Fruit fly (Drosophila melanogaster) whole organism, embryonic: ENCODE measurements around the gene Tfb5.

Experiments
- BEAF-32 ChIP-seq: fragments of 200-800 bp; sonication (Bioruptor generic); optimal IDR thresholded peaks from 3 replicates; lab custom pipeline; 2017; ENCODE audit warnings: missing biosample characterization, missing genetic modification characterization, mild to moderate bottlenecking, moderate library complexity, missing genetic modification reagents
- Blimp-1 ChIP-seq: fragments of 200-800 bp; sonication (Bioruptor generic); optimal IDR thresholded peaks from 3 replicates; lab custom pipeline; 2018; ENCODE audit warnings: missing biosample characterization, missing genetic modification characterization, mild to moderate bottlenecking, moderate library complexity, missing genetic modification reagents
- Bteb2 ChIP-seq: fragments of 200-800 bp; sonication (Bioruptor generic); optimal IDR thresholded peaks from 2 replicates; lab custom pipeline; 2016; ENCODE audit warnings: missing biosample characterization, missing genetic modification characterization
- CG10147 ChIP-seq: fragments of 200-800 bp; sonication (Bioruptor generic); optimal IDR thresholded peaks from 2 replicates; lab custom pipeline; 2019; ENCODE audit warnings: missing biosample characterization, mild to moderate bottlenecking, missing genetic modification characterization, moderate library complexity
- CG10274 ChIP-seq: fragments of 200-800 bp; sonication (Bioruptor generic); optimal IDR thresholded peaks from 3 replicates; lab custom pipeline; 2017; ENCODE audit warnings: missing biosample characterization, mild to moderate bottlenecking, missing genetic modification characterization
- CG10321 ChIP-seq: fragments of 200-800 bp; sonication (Bioruptor generic); IDR thresholded peaks from 2 replicates; pipeline ENCODE4 v1.3.6; 2022; ENCODE audit warnings: missing biosample characterization, missing genetic modification characterization
- CG1233 ChIP-seq: fragments of 200-800 bp; sonication (Bioruptor generic); optimal IDR thresholded peaks from 4 replicates; lab custom pipeline; 2018; ENCODE audit warnings: missing biosample characterization, mild to moderate bottlenecking, missing genetic modification characterization
- CG12391 ChIP-seq: fragments of 200-800 bp; sonication (Bioruptor generic); optimal IDR thresholded peaks from 3 replicates; lab custom pipeline; 2018; ENCODE audit warnings: missing biosample characterization, mild to moderate bottlenecking, missing genetic modification characterization, moderate library complexity
- CG12659 ChIP-seq: fragments of 200-800 bp; sonication (Bioruptor generic); optimal IDR thresholded peaks from 3 replicates; lab custom pipeline; 2017; ENCODE audit warnings: mild to moderate bottlenecking, missing biosample characterization, missing genetic modification reagents, missing genetic modification characterization
- CG13123 ChIP-seq: fragments of 200-800 bp; sonication (Bioruptor generic); optimal IDR thresholded peaks from 2 replicates; lab custom pipeline; 2016; ENCODE audit warnings: missing biosample characterization, missing genetic modification characterization
- CG13424 ChIP-seq: fragments of 200-800 bp; sonication (Bioruptor generic); optimal IDR thresholded peaks from 2 replicates; lab custom pipeline; 2019; ENCODE audit warnings: missing biosample characterization, mild to moderate bottlenecking, missing genetic modification characterization, moderate library complexity
- CG14667 ChIP-seq: fragments of 200-800 bp; sonication (Bioruptor generic); IDR thresholded peaks from 2 replicates; pipeline ENCODE4 v1.3.6; 2022; ENCODE audit warnings: missing biosample characterization, missing genetic modification characterization
- CG15073 ChIP-seq: fragments of 200-800 bp; sonication (Bioruptor generic); optimal IDR thresholded peaks from 2 replicates; lab custom pipeline; 2016; ENCODE audit warnings: missing biosample characterization, missing genetic modification characterization
- CG15479 ChIP-seq: fragments of 200-800 bp; sonication (Bioruptor generic); optimal IDR thresholded peaks from 3 replicates; lab custom pipeline; 2019; ENCODE audit warnings: missing biosample characterization, mild to moderate bottlenecking, missing genetic modification characterization, moderate library complexity
- CG17385 ChIP-seq: fragments of 200-800 bp; sonication (Bioruptor generic); optimal IDR thresholded peaks from 3 replicates; lab custom pipeline; 2018; ENCODE audit warnings: missing biosample characterization, mild to moderate bottlenecking, missing genetic modification characterization
- CG17568 ChIP-seq: fragments of 200-800 bp; sonication (Bioruptor generic); optimal IDR thresholded peaks from 2 replicates; lab custom pipeline; 2018; ENCODE audit warnings: missing biosample characterization, mild to moderate bottlenecking, missing genetic modification characterization, moderate library complexity
- CG1792 ChIP-seq: fragments of 200-800 bp; sonication (Bioruptor generic); optimal IDR thresholded peaks from 2 replicates; lab custom pipeline; 2016; ENCODE audit warnings: missing biosample characterization, missing genetic modification characterization
- CG34224 ChIP-seq: fragments of 200-800 bp; sonication (Bioruptor generic); IDR thresholded peaks from 3 replicates; pipeline ENCODE4 v1.3.6; 2022; ENCODE audit warnings: missing biosample characterization, missing genetic modification characterization; ENCODE audit not compliant: partially characterized antibody
- CG43689 ChIP-seq: fragments of 200-800 bp; sonication (Bioruptor generic); IDR thresholded peaks from 2 replicates; pipeline ENCODE4 v1.3.6; 2022; ENCODE audit warnings: missing biosample characterization, missing genetic modification characterization
- CG5953 ChIP-seq: fragments of 200-800 bp; sonication (Bioruptor generic); IDR thresholded peaks from 2 replicates; pipeline ENCODE4 v1.3.6; 2022; ENCODE audit warnings: missing biosample characterization, missing genetic modification characterization
- CG6175 ChIP-seq: fragments of 200-800 bp; sonication (Bioruptor generic); IDR thresholded peaks from 3 replicates; pipeline ENCODE4 v1.3.6; 2022; ENCODE audit warnings: missing biosample characterization, missing genetic modification characterization
- CG7271 ChIP-seq: fragments of 200-800 bp; sonication (Bioruptor generic); optimal IDR thresholded peaks from 2 replicates; lab custom pipeline; 2018; ENCODE audit warnings: missing biosample characterization, mild to moderate bottlenecking, missing genetic modification characterization, moderate library complexity
- CG7372 ChIP-seq: fragments of 200-800 bp; sonication (Bioruptor generic); IDR thresholded peaks from 2 replicates; pipeline ENCODE4 v1.3.6; 2022; ENCODE audit warnings: missing biosample characterization, missing genetic modification characterization
- CG7786 ChIP-seq: fragments of 200-800 bp; sonication (Bioruptor generic); optimal IDR thresholded peaks from 2 replicates; lab custom pipeline; 2016; ENCODE audit warnings: missing biosample characterization, missing genetic modification characterization
- Elba2 ChIP-seq: fragments of 200-800 bp; sonication (Bioruptor generic); optimal IDR thresholded peaks from 3 replicates; lab custom pipeline; 2016; ENCODE audit warnings: missing biosample characterization, missing genetic modification characterization
- Hey ChIP-seq: fragments of 200-800 bp; sonication (Bioruptor generic); optimal IDR thresholded peaks from 3 replicates; lab custom pipeline; 2018; ENCODE audit warnings: missing biosample characterization, mild to moderate bottlenecking, missing genetic modification characterization
- Lpt ChIP-seq: fragments of >200 bp; optimal IDR thresholded peaks from 2 replicates; lab custom pipeline; 2018; ENCODE audit warnings: missing biosample characterization, missing genetic modification characterization
- Oaz ChIP-seq: fragments of 200-800 bp; sonication (Bioruptor generic); IDR thresholded peaks from 2 replicates; pipeline ENCODE4 v1.3.6; 2022; ENCODE audit warnings: missing biosample characterization, missing genetic modification characterization
- bowl ChIP-seq: fragments of 200-800 bp; sonication (Bioruptor generic); IDR thresholded peaks from 2 replicates; pipeline ENCODE4 v1.3.6; 2022; ENCODE audit warnings: missing biosample characterization, missing genetic modification characterization
- cad ChIP-seq: fragments of >200 bp; optimal IDR thresholded peaks from 2 replicates; lab custom pipeline; 2017; ENCODE audit warnings: missing biosample characterization, missing genetic modification characterization
- chinmo ChIP-seq: fragments of 200-800 bp; sonication (Bioruptor generic); IDR thresholded peaks from 4 replicates; pipeline ENCODE4 v1.3.6; 2022; ENCODE audit warnings: missing biosample characterization, missing genetic modification characterization; ENCODE audit not compliant: partially characterized antibody
- dysf ChIP-seq: fragments of 200-800 bp; sonication (Bioruptor generic); IDR thresholded peaks from 3 replicates; pipeline ENCODE4 v1.3.6; 2022; ENCODE audit warnings: missing biosample characterization, missing genetic modification characterization
- en ChIP-seq: fragments of 200-800 bp; sonication (Bioruptor generic); optimal IDR thresholded peaks from 2 replicates; lab custom pipeline; 2016; ENCODE audit warnings: missing biosample characterization, missing genetic modification characterization
- ewg ChIP-seq: fragments of 200-800 bp; sonication (Bioruptor generic); optimal IDR thresholded peaks from 3 replicates; lab custom pipeline; 2017; ENCODE audit warnings: mild to moderate bottlenecking, missing biosample characterization, missing genetic modification reagents, missing genetic modification characterization
- exex ChIP-seq: fragments of 200-800 bp; sonication (Bioruptor generic); optimal IDR thresholded peaks from 4 replicates; lab custom pipeline; 2018; ENCODE audit warnings: missing biosample characterization, mild to moderate bottlenecking, missing genetic modification characterization, moderate library complexity
- fd102C ChIP-seq: fragments of 200-800 bp; sonication (Bioruptor generic); optimal IDR thresholded peaks from 2 replicates; lab custom pipeline; 2018; ENCODE audit warnings: missing biosample characterization, mild to moderate bottlenecking, missing genetic modification characterization, moderate library complexity
- gsb-n ChIP-seq: fragments of 200-800 bp; sonication (Bioruptor generic); optimal IDR thresholded peaks from 3 replicates; lab custom pipeline; 2018; ENCODE audit warnings: missing biosample characterization, mild to moderate bottlenecking, missing genetic modification characterization
- hkb ChIP-seq, 2 experiments: fragments of 200-800 bp in 1 of 2; fragments of >200 bp in 1 of 2; sonication (Bioruptor generic) in 1 of 2; IDR thresholded peaks in 1 of 2; optimal IDR thresholded peaks in 1 of 2; 2 replicates each; pipeline versions ENCODE4 v1.3.6 to Lab custom; 2017 to 2022; ENCODE audit warnings: missing biosample characterization in 1 of 2, missing genetic modification characterization in 1 of 2
- jigr1 ChIP-seq: fragments of 200-800 bp; sonication (Bioruptor generic); IDR thresholded peaks from 3 replicates; pipeline ENCODE4 v1.3.6; 2022; ENCODE audit warnings: missing biosample characterization, missing genetic modification characterization
- jing ChIP-seq: fragments of 200-800 bp; sonication (Bioruptor generic); optimal IDR thresholded peaks from 2 replicates; lab custom pipeline; 2018; ENCODE audit warnings: missing biosample characterization, mild to moderate bottlenecking, missing genetic modification characterization
- maf-S ChIP-seq: fragments of 200-800 bp; sonication (Bioruptor generic); optimal IDR thresholded peaks from 2 replicates; lab custom pipeline; 2016; ENCODE audit warnings: missing biosample characterization, missing genetic modification characterization
- nau ChIP-seq: fragments of 200-800 bp; sonication (Bioruptor generic); optimal IDR thresholded peaks from 3 replicates; lab custom pipeline; 2017; ENCODE audit warnings: missing biosample characterization, mild to moderate bottlenecking, missing genetic modification characterization, missing genetic modification reagents
- nmo ChIP-seq: fragments of 200-800 bp; sonication (Bioruptor generic); optimal IDR thresholded peaks from 2 replicates; lab custom pipeline; 2018; ENCODE audit warnings: missing biosample characterization, mild to moderate bottlenecking, missing genetic modification characterization, moderate library complexity
- repo ChIP-seq: fragments of 200-800 bp; sonication (Bioruptor generic); optimal IDR thresholded peaks from 2 replicates; lab custom pipeline; 2016; ENCODE audit warnings: missing biosample characterization, missing genetic modification characterization
- ro ChIP-seq: fragments of 200-800 bp; sonication (Bioruptor generic); IDR thresholded peaks from 2 replicates; pipeline ENCODE4 v1.3.6; 2022; ENCODE audit warnings: missing biosample characterization, missing genetic modification characterization
- row ChIP-seq: fragments of 200-800 bp; sonication (Bioruptor generic); IDR thresholded peaks from 3 replicates; pipeline ENCODE4 v1.3.6; 2022; ENCODE audit warnings: missing biosample characterization, missing genetic modification characterization
- sisA ChIP-seq: fragments of 200-800 bp; sonication (Bioruptor generic); IDR thresholded peaks from 2 replicates; pipeline ENCODE4 v1.3.6; 2022; ENCODE audit warnings: missing biosample characterization, missing genetic modification characterization
- tup ChIP-seq: fragments of 200-800 bp; sonication (Bioruptor generic); optimal IDR thresholded peaks from 2 replicates; lab custom pipeline; 2016; ENCODE audit warnings: missing biosample characterization, mild to moderate bottlenecking, missing genetic modification characterization, moderate library complexity
- vvl ChIP-seq: fragments of 200-800 bp; sonication (Bioruptor generic); IDR thresholded peaks from 2 replicates; pipeline ENCODE4 v1.3.6; 2022; ENCODE audit warnings: missing biosample characterization, missing genetic modification characterization
- wor ChIP-seq: fragments of 200-800 bp; sonication (Bioruptor generic); IDR thresholded peaks from 2 replicates; pipeline ENCODE4 v1.3.6; 2022; ENCODE audit warnings: missing biosample characterization, missing genetic modification characterization

The Tfb5 gene

dm6 chr2L:5059645-5060254, 49.1 kb upstream of the Tfb5 start, which contains the start of gene Rpn11 (continued):
- peak; percentile 23 for TF ChIP-seq CG17568
- TF ChIP-seq jing = no peak
- TF ChIP-seq CG10274 = no peak
- no peak for TF ChIP-seq nau (GFP tag; lab: Kevin White, UChicago)
- no peak for TF ChIP-seq Bteb2 (GFP tag; lab: Kevin White, UChicago)
- no peak for TF ChIP-seq CG7271 (tag; lab: Kevin White, UChicago)
- TF ChIP-seq hkb (optimal IDR thresholded peaks at IDR 0.05; lab: Kevin White, UChicago) = no peak
- no peak for TF ChIP-seq hkb (GFP tag; IDR thresholded peaks at IDR 0.05; lab: Robert Waterston, UW)
- no peak for TF ChIP-seq jigr1 (GFP tag; lab: Robert Waterston, UW)
- no peak for TF ChIP-seq repo (GFP tag; lab: Kevin White, UChicago)
- TF ChIP-seq bowl (GFP tag; lab: Robert Waterston, UW) = no peak
- TF ChIP-seq Oaz (GFP tag; lab: Robert Waterston, UW) = no peak
- TF ChIP-seq CG13424 (tag; lab: Kevin White, UChicago) = peak; percentile 70
- TF ChIP-seq CG43689 (GFP tag; lab: Robert Waterston, UW) = no peak
- peak; percentile 80 for TF ChIP-seq row (GFP tag; lab: Robert Waterston, UW)
- no peak for TF ChIP-seq wor (GFP tag; lab: Robert Waterston, UW)
- TF ChIP-seq CG5953 (GFP tag; lab: Robert Waterston, UW) = no peak
- no peak for TF ChIP-seq CG10321
- TF ChIP-seq CG6175 (GFP tag; lab: Robert Waterston, UW) = no peak
- TF ChIP-seq Elba2 (GFP tag; lab: Kevin White, UChicago) = peak; percentile 4
- TF ChIP-seq fd102C (GFP tag; lab: Kevin White, UChicago) = no peak
- TF ChIP-seq CG15479 (GFP tag; lab: Kevin White, UChicago) = no peak
- TF ChIP-seq BEAF-32 = peak; percentile 78
- TF ChIP-seq Lpt (GFP tag; lab: Kevin White, UChicago) = no peak
- peak; percentile 71 for TF ChIP-seq CG12659
- no peak for TF ChIP-seq CG7372 (GFP tag; lab: Robert Waterston, UW)
- no peak for TF ChIP-seq tup (GFP tag; lab: Kevin White, UChicago)
- TF ChIP-seq CG10147 = peak; percentile 72
- peak; percentile 86 for TF ChIP-seq CG12391 (tag; lab: Kevin White, UChicago)
- TF ChIP-seq ewg = peak; percentile 18
- TF ChIP-seq CG34224 (GFP tag; lab: Robert Waterston, UW) = 0 out of 3 replicates have a peak, but pooled peaks have one; percentile 42
- TF ChIP-seq CG1792 (GFP tag; lab: Kevin White, UChicago) = no peak
- TF ChIP-seq nmo = peak; percentile 80
- peak; percentile 56 for TF ChIP-seq Blimp-1
- no peak for TF ChIP-seq en
- TF ChIP-seq sisA = peak; percentile 12; the same call in 1 of the 2 replicates
- 0 out of 3 replicates have a peak, but pooled peaks have one; percentile 8 for TF ChIP-seq dysf (GFP tag; lab: Robert Waterston, UW)
- TF ChIP-seq Hey (tag; lab: Kevin White, UChicago) = no peak
- no peak for TF ChIP-seq cad (GFP tag; lab: Kevin White, UChicago)
- peak; percentile 58 for TF ChIP-seq CG17385 (GFP tag; lab: Kevin White, UChicago)
- no peak for TF ChIP-seq chinmo
- no peak for TF ChIP-seq CG15073 (GFP tag; lab: Kevin White, UChicago)
- no peak for TF ChIP-seq CG14667
- TF ChIP-seq CG1233 (GFP tag; lab: Kevin White, UChicago) = peak; percentile 30
- TF ChIP-seq exex (tag; lab: Kevin White, UChicago) = peak; percentile 25
- TF ChIP-seq CG13123 = no peak
- peak; percentile 29 for TF ChIP-seq CG7786
- peak; percentile 80 for TF ChIP-seq vvl (GFP tag; lab: Robert Waterston, UW)
- peak; percentile 47 for TF ChIP-seq gsb-n (tag; lab: Kevin White, UChicago)
- TF ChIP-seq ro (GFP tag; lab: Robert Waterston, UW) = no peak
- peak; percentile 25 for TF ChIP-seq maf-S (GFP tag; lab: Kevin White, UChicago)
